Worm (Caenorhabditis elegans) whole organism, dauer: ENCODE results near the gene C02D5.2.

Source experiments
- unc-62 ChIP-seq: sonication (generic microtip); optimal IDR thresholded peaks from 2 replicates; lab custom pipeline; 2017; ENCODE audit warnings: missing biosample characterization, missing genetic modification reagents, missing genetic modification characterization

Gene C02D5.2

DNA sequence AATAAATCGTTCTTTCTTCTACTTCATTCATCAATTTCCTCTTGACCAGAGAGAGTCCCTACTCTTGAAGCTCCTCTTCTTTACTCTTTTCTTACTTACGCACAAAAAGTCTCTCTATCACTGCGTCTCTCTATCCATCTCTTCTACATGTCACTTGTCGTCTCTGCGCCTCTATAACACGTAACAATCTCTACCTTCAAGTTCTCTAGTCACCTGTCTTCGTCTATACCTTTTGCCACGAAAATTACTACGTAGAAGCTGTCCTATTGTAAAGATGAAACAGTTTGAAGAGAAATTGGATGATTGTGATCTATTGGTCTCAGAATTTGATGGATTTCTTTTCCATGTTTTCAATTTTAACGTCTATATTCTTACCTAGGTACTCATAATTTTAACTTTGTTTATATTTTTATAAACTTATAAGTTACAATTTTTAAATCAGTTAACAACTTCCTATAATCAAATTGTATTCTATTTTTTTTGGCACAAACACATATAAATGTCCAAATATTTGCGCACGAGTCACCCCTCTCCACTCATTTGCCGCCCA is at the start of gene C02D5.2:
Gene C02D5.2 (plus strand): TSS at position 500 of the 550 bp plus-strand sequence.
- TF ChIP-seq unc-62 (GFP tag; lab: Kevin White, UChicago), result no peak

ce11 chrIII:8509218-8509617 is 47.9 kb upstream of the C02D5.2 start:
- no peak for TF ChIP-seq unc-62 (GFP tag; lab: Kevin White, UChicago)

DNA sequence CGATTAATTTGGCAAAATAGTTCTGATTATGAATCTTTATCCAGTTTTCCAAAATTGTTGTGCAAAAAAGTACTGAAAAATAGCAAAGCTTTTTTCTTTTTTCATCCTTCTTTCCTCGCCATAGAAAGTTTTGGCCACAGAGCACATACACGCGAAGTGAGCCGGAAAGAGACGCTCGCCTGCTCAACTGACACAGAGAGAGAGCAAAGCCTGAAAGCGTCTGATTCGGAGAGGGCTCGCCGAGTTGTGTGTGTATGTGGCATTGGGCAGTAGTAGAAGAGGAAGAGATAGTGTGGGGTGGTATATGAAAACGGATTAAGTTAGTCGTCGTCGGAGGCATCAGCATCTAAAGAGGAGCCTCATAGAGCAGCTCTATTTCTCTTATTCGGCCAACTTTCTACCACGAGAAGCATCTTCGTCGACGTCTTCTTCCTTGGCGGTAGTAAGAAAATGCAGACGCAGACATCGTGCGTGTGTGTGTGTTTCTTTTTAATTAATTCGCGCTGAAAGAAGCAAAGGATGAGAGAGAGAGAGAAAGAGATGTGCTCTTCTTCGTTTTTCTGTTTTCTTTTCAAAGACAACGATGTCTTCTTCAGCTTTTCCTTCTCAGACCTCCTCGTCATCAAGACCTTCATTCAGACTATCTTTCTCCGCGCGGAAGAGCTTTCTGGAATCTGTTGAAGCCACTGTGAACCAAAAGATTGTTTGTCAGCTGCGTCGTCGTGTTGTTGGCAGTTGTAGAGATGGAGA is 47.3 kb upstream of the C02D5.2 start:
- TF ChIP-seq unc-62 (GFP tag; lab: Kevin White, UChicago), result no peak

ce11 chrIII:8511711-8512110 is 45.4 kb upstream of the C02D5.2 start:
- no peak for TF ChIP-seq unc-62 (GFP tag; lab: Kevin White, UChicago)

DNA sequence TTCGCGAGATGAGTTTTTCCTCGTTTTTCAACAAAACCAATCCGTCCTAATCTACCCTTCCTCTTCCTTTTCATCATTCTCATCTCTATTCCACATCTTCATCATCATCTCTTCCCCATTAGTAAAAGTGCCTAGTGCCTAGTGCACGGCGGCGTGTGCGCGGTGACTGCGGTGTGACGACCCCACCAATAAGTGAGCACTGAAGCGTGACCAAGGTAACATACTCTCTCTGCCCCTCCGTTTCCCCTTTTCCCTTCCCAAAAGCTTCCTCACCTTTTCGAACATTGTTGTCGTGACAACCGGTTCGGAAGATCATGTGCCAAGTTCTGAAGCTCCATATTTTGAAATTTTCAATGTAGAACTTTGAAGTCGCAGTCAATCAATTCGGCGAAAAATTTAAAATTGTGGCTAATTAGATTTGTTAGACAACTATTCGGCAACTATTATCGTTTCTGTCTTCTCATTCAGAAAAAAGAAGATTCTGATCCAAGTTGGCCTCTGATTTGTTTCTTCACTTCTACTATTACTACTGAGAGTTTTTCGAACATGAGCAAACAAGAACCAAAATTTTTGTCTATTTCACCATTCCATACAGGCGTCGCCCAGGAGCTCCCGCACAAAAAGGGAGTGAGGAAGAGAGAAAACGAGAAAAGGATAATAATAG is 44.7 kb upstream of the C02D5.2 start:
- TF ChIP-seq unc-62 (GFP tag; lab: Kevin White, UChicago), result no peak

DNA sequence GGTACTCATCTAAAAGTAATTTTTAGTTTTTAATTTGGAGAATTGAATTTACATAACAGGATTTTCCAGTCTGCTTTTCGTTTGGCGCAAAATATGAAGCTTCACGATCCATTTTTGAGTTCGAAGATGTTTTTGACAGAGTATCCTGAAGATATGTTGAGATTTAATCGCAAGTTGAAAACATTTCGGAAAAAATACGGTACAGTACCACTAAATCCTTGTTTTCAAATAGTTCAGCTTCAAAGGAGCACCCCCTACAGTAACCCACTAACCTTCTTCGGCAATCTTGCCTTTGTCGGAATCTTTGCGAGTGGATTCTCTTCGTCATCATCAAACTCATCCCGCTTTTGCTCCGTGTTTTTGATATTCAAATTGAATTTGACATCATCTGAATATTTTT is 38.1 kb upstream of the C02D5.2 start:
- TF ChIP-seq unc-62 (GFP tag; lab: Kevin White, UChicago), result no peak

DNA sequence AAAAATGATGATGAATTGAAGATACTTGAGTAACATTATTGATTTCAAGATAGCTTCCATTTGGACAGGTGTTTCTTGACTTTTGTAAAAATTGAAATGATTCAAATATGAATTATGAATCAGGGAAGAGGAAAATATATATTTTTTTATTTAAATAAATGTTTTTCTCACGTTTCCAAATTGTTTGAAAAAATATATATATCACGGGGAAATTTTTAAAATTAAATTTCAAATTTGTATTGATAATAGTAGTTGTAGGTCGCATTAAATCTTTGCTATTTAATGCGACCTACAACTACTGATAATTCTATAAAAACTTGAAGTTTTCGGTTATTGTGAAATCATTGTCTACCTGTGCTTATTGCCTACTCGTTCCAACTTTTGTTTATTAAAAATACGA is 37.2 kb upstream of the C02D5.2 start, which contains the start of gene ZC21.8:
Gene ZC21.8 (minus strand): TSS at position 101 of the 400 bp plus-strand sequence.
- no peak for TF ChIP-seq unc-62 (GFP tag; lab: Kevin White, UChicago)

ce11 chrIII:8520589-8520988 is 36.5 kb upstream of the C02D5.2 start:
- TF ChIP-seq unc-62 (GFP tag; lab: Kevin White, UChicago), result no peak

DNA sequence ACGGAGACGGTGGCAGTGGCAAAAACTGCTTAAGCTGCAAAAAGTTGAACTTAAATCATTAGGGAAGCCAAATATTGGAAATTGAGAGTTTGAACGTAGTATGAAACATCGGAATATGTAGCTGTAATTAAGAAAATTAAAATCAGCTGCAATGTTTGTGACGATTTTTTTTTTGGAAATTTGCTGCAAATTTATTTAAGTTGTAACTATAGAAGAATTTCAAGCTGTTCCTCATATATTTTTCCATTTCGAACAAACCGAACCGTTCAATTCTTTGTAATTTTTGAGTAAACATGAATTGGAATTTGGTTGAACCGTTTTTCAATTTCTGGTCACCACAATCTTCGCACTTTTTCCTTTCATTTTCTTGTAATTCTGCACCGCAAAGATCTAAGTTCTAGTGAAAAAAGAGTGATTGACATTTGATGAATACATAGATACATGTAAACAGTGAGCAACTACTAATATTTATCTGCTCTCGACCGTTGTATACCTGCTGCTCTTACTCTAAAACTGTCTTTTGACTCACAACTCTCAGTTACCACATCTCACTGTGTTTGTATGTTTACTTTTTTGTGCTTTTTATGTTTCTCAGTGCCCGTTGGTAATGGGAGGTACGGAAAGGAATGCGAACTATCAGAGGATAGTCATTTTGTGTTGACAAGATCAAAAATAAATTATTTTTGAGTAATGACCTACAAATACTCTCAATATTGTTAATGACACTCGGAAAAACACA is 35.3 kb upstream of the C02D5.2 start:
- no peak for TF ChIP-seq unc-62 (GFP tag; lab: Kevin White, UChicago)

DNA sequence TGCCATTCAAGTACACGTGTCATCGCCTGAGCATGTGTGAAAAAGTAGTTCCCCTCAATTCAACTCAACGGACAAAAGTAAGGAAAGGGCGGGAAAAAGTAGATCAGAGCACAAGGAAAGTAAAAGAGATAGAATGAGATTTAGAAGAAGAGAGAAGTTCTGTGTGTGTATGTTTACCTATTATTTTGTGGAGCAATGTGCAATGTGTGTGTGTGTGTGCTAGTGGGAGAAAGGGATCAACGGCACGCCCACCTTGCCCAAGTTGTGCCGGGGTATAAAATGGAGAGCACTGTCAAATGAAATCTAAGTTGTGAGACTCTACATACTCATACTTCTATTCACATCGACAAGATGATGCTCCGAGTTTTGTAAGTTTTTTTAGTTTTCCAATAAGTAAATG is 32.4 kb upstream of the C02D5.2 start, which contains the start of gene idpp-15:
Gene idpp-15 (plus strand): TSS at position 301 of the 400 bp plus-strand sequence.
- no peak for TF ChIP-seq unc-62 (GFP tag; lab: Kevin White, UChicago)

DNA sequence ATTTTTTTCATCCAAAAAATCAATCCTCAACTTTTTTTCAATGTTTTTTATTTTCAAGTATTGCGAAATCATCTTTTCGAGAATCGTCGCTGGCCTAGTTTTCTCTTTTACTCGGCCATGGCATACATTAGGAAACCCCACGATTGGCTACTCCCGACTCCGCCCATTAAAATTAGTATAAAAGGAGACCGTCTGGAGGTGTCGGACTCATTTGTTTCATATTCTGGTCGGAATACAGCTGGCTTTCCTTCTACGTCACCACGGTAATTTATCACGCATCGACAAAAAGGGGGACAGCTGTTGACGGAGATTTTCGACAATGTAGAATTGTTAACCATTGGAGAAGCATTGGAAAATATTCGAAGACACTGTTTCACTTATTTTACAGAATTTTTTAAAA is 28.1 kb upstream of the C02D5.2 start:
- no peak for TF ChIP-seq unc-62 (GFP tag; lab: Kevin White, UChicago)

- TF ChIP-seq unc-62 (GFP tag; lab: Kevin White, UChicago), result no peak
Observed at ce11 chrIII:8529772-8530171, 27.4 kb upstream of the C02D5.2 start, which contains the start of gene ZC21.10. Gene ZC21.10, plus strand, starts transcription at chrIII:8530072.

DNA sequence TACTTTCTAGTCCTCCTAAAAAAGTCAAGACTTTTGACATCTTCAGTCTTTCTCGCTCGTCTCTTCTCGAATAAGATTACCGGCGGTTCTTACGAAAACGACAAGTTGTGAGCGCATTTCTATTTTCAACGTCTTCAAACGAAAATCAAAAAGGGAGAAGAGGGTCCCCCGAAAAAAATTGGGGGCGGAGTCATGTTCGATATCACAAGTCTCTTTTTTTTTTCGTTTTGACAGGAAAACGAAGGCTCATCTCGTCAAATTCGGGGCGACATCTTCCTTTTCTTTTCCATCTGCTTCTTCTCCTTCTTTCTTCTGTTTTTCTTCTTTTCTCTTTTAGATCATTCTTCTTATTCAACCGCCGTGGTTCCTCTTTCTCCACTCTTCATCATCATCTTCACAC is 23.2 kb upstream of the C02D5.2 start:
- TF ChIP-seq unc-62 (GFP tag; lab: Kevin White, UChicago), result no peak

- no peak for TF ChIP-seq unc-62 (GFP tag; lab: Kevin White, UChicago)
Observed at ce11 chrIII:8534647-8535181, 22.4 kb upstream of the C02D5.2 start, which contains the start of gene trp-1. Gene trp-1, plus strand, starts transcription at chrIII:8535131.

DNA sequence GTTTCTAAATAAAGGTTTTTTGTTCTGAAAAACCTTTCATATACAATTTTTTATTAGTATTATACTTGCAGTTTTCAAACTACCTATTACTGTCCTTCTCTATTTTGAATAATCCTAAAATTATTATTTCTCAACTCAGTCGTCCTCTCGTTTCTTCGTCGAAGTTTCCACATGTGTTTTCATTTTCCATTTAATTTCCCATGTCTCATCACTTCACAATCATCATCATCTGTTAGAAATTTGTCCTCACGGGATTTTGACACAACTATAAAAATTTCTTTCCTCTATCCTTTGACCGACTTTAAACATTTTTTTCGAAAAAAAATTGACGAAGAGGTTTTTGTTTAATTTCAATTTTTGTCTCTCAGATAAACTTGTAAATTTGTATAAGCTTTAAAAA is 21.7 kb upstream of the C02D5.2 start:
- no peak for TF ChIP-seq unc-62 (GFP tag; lab: Kevin White, UChicago)
